Fruit fly (Drosophila melanogaster): ENCODE measurements around the gene Agpat3.

dm6 chr3L:16337739-16338138, 48.0 kb downstream of the Agpat3 start:
- no peak for TF ChIP-seq CG14655 (GFP tag; optimal IDR thresholded peaks at IDR 0.05)
- no peak for TF ChIP-seq CG32121 (GFP tag; IDR thresholded peaks at IDR 0.05)
